Fruit fly (Drosophila melanogaster) whole organism, embryonic: ENCODE data around the gene CSN6.

Experiments
- Atf6 ChIP-seq: fragments of 200-800 bp; sonication (Bioruptor generic); IDR thresholded peaks from 2 replicates; pipeline ENCODE4 v1.3.6; 2022; ENCODE audit warnings: missing biosample characterization, missing genetic modification characterization
- CG10209 ChIP-seq: fragments of 200-800 bp; sonication (Bioruptor generic); optimal IDR thresholded peaks from 3 replicates; lab custom pipeline; 2017; ENCODE audit warnings: missing biosample characterization, mild to moderate bottlenecking, missing genetic modification characterization, missing genetic modification reagents
- CG10274 ChIP-seq: fragments of 200-800 bp; sonication (Bioruptor generic); optimal IDR thresholded peaks from 3 replicates; lab custom pipeline; 2017; ENCODE audit warnings: missing biosample characterization, mild to moderate bottlenecking, missing genetic modification characterization
- CG11456 ChIP-seq: fragments of 200-800 bp; sonication (Bioruptor generic); IDR thresholded peaks from 3 replicates; pipeline ENCODE4 v1.3.6; 2022; ENCODE audit warnings: missing biosample characterization, missing genetic modification characterization
- CG12104 ChIP-seq: fragments of 200-800 bp; sonication (Bioruptor generic); optimal IDR thresholded peaks from 3 replicates; lab custom pipeline; 2016; ENCODE audit warnings: missing biosample characterization, missing genetic modification characterization
- CG13287 ChIP-seq: fragments of 200-800 bp; sonication (Bioruptor generic); IDR thresholded peaks from 2 replicates; pipeline ENCODE4 v1.3.6; 2022; ENCODE audit warnings: missing biosample characterization, missing genetic modification characterization; ENCODE audit not compliant: partially characterized antibody
- CG13894 ChIP-seq: fragments of 200-800 bp; sonication (Bioruptor generic); optimal IDR thresholded peaks from 3 replicates; lab custom pipeline; 2018; ENCODE audit warnings: missing biosample characterization, mild to moderate bottlenecking, missing genetic modification characterization, moderate library complexity
- CG14710 ChIP-seq: fragments of 200-800 bp; sonication (Bioruptor generic); optimal IDR thresholded peaks from 3 replicates; lab custom pipeline; 2019; ENCODE audit warnings: missing biosample characterization, mild to moderate bottlenecking, missing genetic modification characterization, moderate library complexity
- CG14965 ChIP-seq: fragments of 200-800 bp; sonication (Bioruptor generic); optimal IDR thresholded peaks from 2 replicates; lab custom pipeline; 2016; ENCODE audit warnings: missing biosample characterization, missing genetic modification characterization, borderline replicate concordance
- CG1603 ChIP-seq: fragments of 200-800 bp; sonication (Bioruptor generic); optimal IDR thresholded peaks from 2 replicates; lab custom pipeline; 2019; ENCODE audit warnings: missing biosample characterization, mild to moderate bottlenecking, missing genetic modification characterization, moderate library complexity
- CG17359 ChIP-seq: fragments of 200-800 bp; sonication (Bioruptor generic); optimal IDR thresholded peaks from 3 replicates; lab custom pipeline; 2018; ENCODE audit warnings: missing biosample characterization, mild to moderate bottlenecking, missing genetic modification characterization, moderate library complexity
- CG17361 ChIP-seq: fragments of 200-800 bp; sonication (Bioruptor generic); IDR thresholded peaks from 3 replicates; pipeline ENCODE4 v1.3.6; 2022; ENCODE audit warnings: missing biosample characterization, missing genetic modification characterization
- CG18619 ChIP-seq: fragments of 200-800 bp; sonication (Bioruptor generic); optimal IDR thresholded peaks from 3 replicates; lab custom pipeline; 2017; ENCODE audit warnings: missing biosample characterization, mild to moderate bottlenecking, missing genetic modification characterization
- CG3281 ChIP-seq: fragments of 200-800 bp; sonication (Bioruptor generic); optimal IDR thresholded peaks from 3 replicates; lab custom pipeline; 2017; ENCODE audit warnings: missing biosample characterization, mild to moderate bottlenecking, missing genetic modification characterization
- CG4424 ChIP-seq: fragments of 200-800 bp; sonication (Bioruptor generic); optimal IDR thresholded peaks from 3 replicates; lab custom pipeline; 2016; ENCODE audit warnings: missing biosample characterization, missing genetic modification characterization
- CG7786 ChIP-seq: fragments of 200-800 bp; sonication (Bioruptor generic); optimal IDR thresholded peaks from 2 replicates; lab custom pipeline; 2016; ENCODE audit warnings: missing biosample characterization, missing genetic modification characterization
- CG9215 ChIP-seq: fragments of 200-800 bp; sonication (Bioruptor generic); IDR thresholded peaks from 2 replicates; pipeline ENCODE4 v1.3.6; 2022; ENCODE audit warnings: missing biosample characterization, missing genetic modification characterization
- CoRest ChIP-seq: fragments of 200-800 bp; sonication (Bioruptor generic); optimal IDR thresholded peaks from 3 replicates; lab custom pipeline; 2018; ENCODE audit warnings: missing biosample characterization, mild to moderate bottlenecking, missing genetic modification characterization, moderate library complexity
- Dip3 ChIP-seq: fragments of 200-800 bp; sonication (Bioruptor generic); optimal IDR thresholded peaks from 3 replicates; lab custom pipeline; 2016; ENCODE audit warnings: missing biosample characterization, missing genetic modification characterization
- Hand ChIP-seq: fragments of 200-800 bp; sonication (Bioruptor generic); optimal IDR thresholded peaks from 2 replicates; lab custom pipeline; 2017; ENCODE audit warnings: mild to moderate bottlenecking, missing biosample characterization, missing genetic modification reagents, missing genetic modification characterization
- Hey ChIP-seq: fragments of 200-800 bp; sonication (Bioruptor generic); optimal IDR thresholded peaks from 3 replicates; lab custom pipeline; 2018; ENCODE audit warnings: missing biosample characterization, mild to moderate bottlenecking, missing genetic modification characterization
- HmgZ ChIP-seq: fragments of 200-800 bp; sonication (Bioruptor generic); optimal IDR thresholded peaks from 2 replicates; lab custom pipeline; 2018; ENCODE audit warnings: missing biosample characterization, mild to moderate bottlenecking, missing genetic modification characterization
- Mad ChIP-seq: fragments of 200-800 bp; sonication (Bioruptor generic); optimal IDR thresholded peaks from 2 replicates; lab custom pipeline; 2016; ENCODE audit warnings: missing biosample characterization, missing genetic modification characterization
- Myb ChIP-seq: fragments of 200-800 bp; sonication (Bioruptor generic); optimal IDR thresholded peaks from 2 replicates; lab custom pipeline; 2016; ENCODE audit warnings: missing biosample characterization, missing genetic modification characterization
- NC2β ChIP-seq: fragments of 200-800 bp; sonication (Bioruptor generic); optimal IDR thresholded peaks from 2 replicates; lab custom pipeline; 2016; ENCODE audit warnings: missing biosample characterization, missing genetic modification characterization
- Neu2 ChIP-seq: fragments of 200-800 bp; sonication (Bioruptor generic); optimal IDR thresholded peaks from 3 replicates; lab custom pipeline; 2016; ENCODE audit warnings: missing biosample characterization, missing genetic modification characterization, borderline replicate concordance
- Oli ChIP-seq: fragments of 200-800 bp; sonication (Bioruptor generic); optimal IDR thresholded peaks from 2 replicates; lab custom pipeline; 2018; ENCODE audit warnings: missing biosample characterization, mild to moderate bottlenecking, missing genetic modification characterization, moderate library complexity
- Spps ChIP-seq: fragments of 200-800 bp; sonication (Bioruptor generic); optimal IDR thresholded peaks from 2 replicates; lab custom pipeline; 2018; ENCODE audit warnings: missing biosample characterization, mild to moderate bottlenecking, missing genetic modification characterization
- abd-A ChIP-seq: fragments of 200-800 bp; sonication (Bioruptor generic); optimal IDR thresholded peaks from 3 replicates; lab custom pipeline; 2019; ENCODE audit warnings: missing biosample characterization, mild to moderate bottlenecking, missing genetic modification characterization, moderate library complexity
- bsh ChIP-seq, 2 experiments: fragments of 200-800 bp; sonication (Bioruptor generic); optimal IDR thresholded peaks; 2 replicates each; lab custom pipeline; 2017 to 2018; ENCODE audit warnings: mild to moderate bottlenecking in 2 of 2, missing biosample characterization in 2 of 2, missing genetic modification characterization in 2 of 2, moderate library complexity in 1 of 2
- corto ChIP-seq: fragments of 200-800 bp; sonication (Bioruptor generic); optimal IDR thresholded peaks from 2 replicates; lab custom pipeline; 2016; ENCODE audit warnings: missing biosample characterization, mild to moderate bottlenecking, missing genetic modification characterization, moderate library complexity
- cwo ChIP-seq: fragments of 200-800 bp; sonication (Bioruptor generic); optimal IDR thresholded peaks from 3 replicates; lab custom pipeline; 2017; ENCODE audit warnings: missing biosample characterization, missing genetic modification characterization, mild to moderate bottlenecking, moderate library complexity, missing genetic modification reagents
- gfzf ChIP-seq: fragments of 200-800 bp; sonication (Bioruptor generic); optimal IDR thresholded peaks from 2 replicates; lab custom pipeline; 2016; ENCODE audit warnings: missing biosample characterization, mild to moderate bottlenecking, missing genetic modification characterization, moderate library complexity
- ken ChIP-seq: fragments of 200-800 bp; sonication (Bioruptor generic); IDR thresholded peaks from 3 replicates; pipeline ENCODE4 v1.3.6; 2022; ENCODE audit warnings: missing biosample characterization, missing genetic modification characterization
- mirr ChIP-seq: fragments of 200-800 bp; sonication (Bioruptor generic); optimal IDR thresholded peaks from 3 replicates; lab custom pipeline; 2018; ENCODE audit warnings: missing biosample characterization, mild to moderate bottlenecking, missing genetic modification characterization
- nau ChIP-seq: fragments of 200-800 bp; sonication (Bioruptor generic); optimal IDR thresholded peaks from 3 replicates; lab custom pipeline; 2017; ENCODE audit warnings: missing biosample characterization, mild to moderate bottlenecking, missing genetic modification characterization, missing genetic modification reagents
- org-1 ChIP-seq: fragments of 200-800 bp; sonication (Bioruptor generic); optimal IDR thresholded peaks from 2 replicates; lab custom pipeline; 2017; ENCODE audit warnings: missing biosample characterization, missing genetic modification characterization
- otp ChIP-seq: fragments of 200-800 bp; sonication (Bioruptor generic); IDR thresholded peaks from 3 replicates; pipeline ENCODE4, ENCODE4 v1.3.6; 2022; ENCODE audit warnings: missing biosample characterization, missing genetic modification characterization
- rib ChIP-seq: fragments of 200-800 bp; sonication (Bioruptor generic); IDR thresholded peaks from 2 replicates; pipeline ENCODE4 v1.3.6; 2022; ENCODE audit warnings: missing biosample characterization, missing genetic modification characterization
- ro ChIP-seq: fragments of 200-800 bp; sonication (Bioruptor generic); IDR thresholded peaks from 2 replicates; pipeline ENCODE4 v1.3.6; 2022; ENCODE audit warnings: missing biosample characterization, missing genetic modification characterization
- salm ChIP-seq: fragments of 200-800 bp; sonication (Bioruptor generic); optimal IDR thresholded peaks from 2 replicates; lab custom pipeline; 2018; ENCODE audit warnings: missing biosample characterization, mild to moderate bottlenecking, missing genetic modification characterization
- sc ChIP-seq, 3 experiments: fragments of >200 bp in 2 of 3; fragments of 200-800 bp in 1 of 3; sonication (Bioruptor generic) in 1 of 3; optimal IDR thresholded peaks; 2 replicates in 2 of 3; 3 replicates in 1 of 3; lab custom pipeline; 2017; ENCODE audit warnings: mild to moderate bottlenecking in 1 of 3, missing biosample characterization in 1 of 3, missing genetic modification characterization in 1 of 3, missing genetic modification reagents in 1 of 3
- schlank ChIP-seq: fragments of 200-800 bp; sonication (Bioruptor generic); optimal IDR thresholded peaks from 2 replicates; lab custom pipeline; 2018; ENCODE audit warnings: missing biosample characterization, mild to moderate bottlenecking, missing genetic modification characterization
- sd ChIP-seq: fragments of 200-800 bp; sonication (Bioruptor generic); optimal IDR thresholded peaks from 3 replicates; lab custom pipeline; 2018; ENCODE audit warnings: missing biosample characterization, mild to moderate bottlenecking, missing genetic modification characterization, moderate library complexity
- sob ChIP-seq: fragments of 200-800 bp; sonication (Bioruptor generic); IDR thresholded peaks from 2 replicates; pipeline ENCODE4 v1.3.6; 2022; ENCODE audit warnings: missing biosample characterization, missing genetic modification characterization
- tup ChIP-seq: fragments of 200-800 bp; sonication (Bioruptor generic); optimal IDR thresholded peaks from 2 replicates; lab custom pipeline; 2016; ENCODE audit warnings: missing biosample characterization, mild to moderate bottlenecking, missing genetic modification characterization, moderate library complexity
- unpg ChIP-seq: fragments of 200-800 bp; sonication (Bioruptor generic); optimal IDR thresholded peaks from 3 replicates; lab custom pipeline; 2018; ENCODE audit warnings: missing biosample characterization, mild to moderate bottlenecking, missing genetic modification characterization, moderate library complexity
- usp ChIP-seq: fragments of >200 bp; optimal IDR thresholded peaks from 2 replicates; lab custom pipeline; 2017; ENCODE audit warnings: missing biosample characterization, missing genetic modification characterization
- wek ChIP-seq: fragments of 200-800 bp; sonication (Bioruptor generic); optimal IDR thresholded peaks from 3 replicates; lab custom pipeline; 2018; ENCODE audit warnings: missing biosample characterization, mild to moderate bottlenecking, missing genetic modification characterization, moderate library complexity

The CSN6 gene

DNA sequence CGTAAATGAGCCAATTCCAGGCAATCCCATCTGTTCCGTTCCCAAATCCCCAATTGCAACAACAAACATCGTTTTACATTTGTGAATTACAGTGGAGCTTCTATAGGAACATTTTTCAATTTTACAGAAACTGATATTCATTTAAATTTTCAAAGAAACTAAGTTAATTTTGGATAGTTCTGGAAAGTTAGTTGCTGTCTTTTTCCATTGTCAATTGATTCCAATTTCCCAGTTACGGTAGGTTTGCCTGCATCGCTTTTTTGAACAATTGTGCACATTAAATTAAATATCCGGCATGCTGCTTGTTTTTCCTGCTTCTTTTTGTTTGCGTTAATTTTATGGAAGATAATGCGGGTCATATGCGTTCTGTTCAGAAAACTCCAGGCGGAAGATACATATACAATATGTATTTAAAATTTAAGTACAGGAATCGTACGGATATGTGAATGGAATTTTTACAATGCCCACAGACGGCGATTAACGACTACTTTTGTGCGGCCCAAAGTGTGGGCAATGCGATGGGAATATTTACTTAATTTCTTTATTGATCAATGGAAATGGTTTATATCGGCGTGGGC, 47.5 kb downstream of the CSN6 start (continued):
- TF ChIP-seq CG10209, result peak; percentile 19
- TF ChIP-seq CG14965, result no peak
- no peak for TF ChIP-seq abd-A
- TF ChIP-seq CG17361 (GFP tag; lab: Robert Waterston, UW), result no peak
- no peak for TF ChIP-seq sc (optimal IDR thresholded peaks at IDR 0.05; lab: Kevin White, UChicago)
- TF ChIP-seq sc (GFP tag; optimal IDR thresholded peaks at IDR 0.05; lab: Kevin White, UChicago), result no peak
- TF ChIP-seq gfzf (GFP tag; lab: Kevin White, UChicago), result no peak
- TF ChIP-seq CG10274 (GFP tag; lab: Kevin White, UChicago), result no peak
- TF ChIP-seq unpg (GFP tag; lab: Kevin White, UChicago), result peak; percentile 49
- TF ChIP-seq CG4424, result no peak
- no peak for TF ChIP-seq sd (tag; lab: Kevin White, UChicago)
- TF ChIP-seq cwo (GFP tag; lab: Kevin White, UChicago), result no peak
- no peak for TF ChIP-seq CG7786 (GFP tag; lab: Kevin White, UChicago)
- no peak for TF ChIP-seq CG3281 (GFP tag; lab: Kevin White, UChicago)
- no peak for TF ChIP-seq CG13894 (tag; lab: Kevin White, UChicago)
- TF ChIP-seq CG13287 (GFP tag; lab: Robert Waterston, UW), result no peak
- no peak for TF ChIP-seq mirr
- TF ChIP-seq Hey, result no peak
- TF ChIP-seq corto (GFP tag; lab: Kevin White, UChicago), result no peak
- TF ChIP-seq sob (GFP tag; lab: Robert Waterston, UW), result no peak
- no peak for TF ChIP-seq CG1603 (tag; lab: Kevin White, UChicago)
- no peak for TF ChIP-seq NC2β
- no peak for TF ChIP-seq Neu2
- no peak for TF ChIP-seq Mad (GFP tag; lab: Kevin White, UChicago)
- TF ChIP-seq Myb (GFP tag; lab: Kevin White, UChicago), result no peak
- TF ChIP-seq Hand (GFP tag; lab: Kevin White, UChicago), result no peak
- peak; percentile 31; the same call in 1 of the 2 replicates for TF ChIP-seq Atf6
- TF ChIP-seq nau, result no peak
- TF ChIP-seq Spps (tag; lab: Kevin White, UChicago), result no peak
- TF ChIP-seq CG18619 (GFP tag; lab: Kevin White, UChicago), result peak; percentile 17
- no peak for TF ChIP-seq CG11456
- TF ChIP-seq CG9215 (GFP tag; lab: Robert Waterston, UW), result no peak
- TF ChIP-seq CG17359 (tag; lab: Kevin White, UChicago), result no peak
- peak; percentile 54 for TF ChIP-seq CoRest (tag; lab: Kevin White, UChicago)
- TF ChIP-seq otp (GFP tag; lab: Robert Waterston, UW), result no peak
- no peak for TF ChIP-seq tup
- peak in 1 of 2 experiments; percentile 49 for TF ChIP-seq bsh (GFP tag; optimal IDR thresholded peaks at IDR 0.05; lab: Kevin White, UChicago)
- TF ChIP-seq ken (GFP tag; lab: Robert Waterston, UW), result 0 out of 3 replicates have a peak, but pooled peaks have one; percentile 18
- peak; percentile 22 for TF ChIP-seq HmgZ (tag; lab: Kevin White, UChicago)
- peak; percentile 7 for TF ChIP-seq Dip3
- TF ChIP-seq CG12104 (GFP tag; lab: Kevin White, UChicago), result no peak
- TF ChIP-seq CG14710 (tag; lab: Kevin White, UChicago), result no peak
- peak; percentile 39 for TF ChIP-seq Oli
- TF ChIP-seq schlank (tag; lab: Kevin White, UChicago), result no peak
- no peak for TF ChIP-seq ro (GFP tag; lab: Robert Waterston, UW)
- no peak for TF ChIP-seq salm (tag; lab: Kevin White, UChicago)
- TF ChIP-seq rib (GFP tag; lab: Robert Waterston, UW), result no peak
- TF ChIP-seq org-1 (GFP tag; lab: Kevin White, UChicago), result no peak
- no peak for TF ChIP-seq usp (GFP tag; lab: Kevin White, UChicago)
- TF ChIP-seq wek (GFP tag; lab: Kevin White, UChicago), result no peak
